Fruit fly (Drosophila melanogaster) whole organism, embryonic: ENCODE data around the gene p24-2.

Experiments used
- Antp ChIP-seq: fragments of 200-800 bp; sonication (Bioruptor generic); optimal IDR thresholded peaks from 3 replicates; lab custom pipeline; 2016; ENCODE audit warnings: missing biosample characterization, missing genetic modification characterization
- Atf3 ChIP-seq: fragments of 200-800 bp; sonication (Bioruptor generic); optimal IDR thresholded peaks from 3 replicates; lab custom pipeline; 2016; ENCODE audit warnings: missing biosample characterization, missing genetic modification characterization
- B-H2 ChIP-seq: fragments of 200-800 bp; sonication (Bioruptor generic); optimal IDR thresholded peaks from 2 replicates; lab custom pipeline; 2018; ENCODE audit warnings: missing biosample characterization, mild to moderate bottlenecking, missing genetic modification characterization
- Blimp-1 ChIP-seq: fragments of 200-800 bp; sonication (Bioruptor generic); optimal IDR thresholded peaks from 3 replicates; lab custom pipeline; 2018; ENCODE audit warnings: missing biosample characterization, missing genetic modification characterization, mild to moderate bottlenecking, moderate library complexity, missing genetic modification reagents
- Bteb2 ChIP-seq: fragments of 200-800 bp; sonication (Bioruptor generic); optimal IDR thresholded peaks from 2 replicates; lab custom pipeline; 2016; ENCODE audit warnings: missing biosample characterization, missing genetic modification characterization
- CG10543 ChIP-seq: fragments of 200-800 bp; sonication (Bioruptor generic); optimal IDR thresholded peaks from 3 replicates; lab custom pipeline; 2017; ENCODE audit warnings: missing biosample characterization, mild to moderate bottlenecking, missing genetic modification characterization, moderate library complexity
- CG10654 ChIP-seq: fragments of 200-800 bp; sonication (Bioruptor generic); optimal IDR thresholded peaks from 2 replicates; lab custom pipeline; 2016; ENCODE audit warnings: missing biosample characterization, missing genetic modification characterization
- CG12942 ChIP-seq: fragments of 200-800 bp; sonication (Bioruptor generic); optimal IDR thresholded peaks from 3 replicates; lab custom pipeline; 2016; ENCODE audit warnings: missing biosample characterization, missing genetic modification characterization
- CG13624 ChIP-seq: fragments of 200-800 bp; sonication (Bioruptor generic); optimal IDR thresholded peaks from 2 replicates; lab custom pipeline; 2016; ENCODE audit warnings: missing biosample characterization, missing genetic modification characterization
- CG13775 ChIP-seq: fragments of 200-800 bp; sonication (Bioruptor generic); optimal IDR thresholded peaks from 3 replicates; lab custom pipeline; 2017; ENCODE audit warnings: missing biosample characterization, mild to moderate bottlenecking, missing genetic modification characterization
- CG13894 ChIP-seq: fragments of 200-800 bp; sonication (Bioruptor generic); optimal IDR thresholded peaks from 3 replicates; lab custom pipeline; 2018; ENCODE audit warnings: missing biosample characterization, mild to moderate bottlenecking, missing genetic modification characterization, moderate library complexity
- CG1603 ChIP-seq: fragments of 200-800 bp; sonication (Bioruptor generic); optimal IDR thresholded peaks from 2 replicates; lab custom pipeline; 2019; ENCODE audit warnings: missing biosample characterization, mild to moderate bottlenecking, missing genetic modification characterization, moderate library complexity
- CG16779 ChIP-seq: fragments of 200-800 bp; sonication (Bioruptor generic); IDR thresholded peaks from 2 replicates; pipeline ENCODE4 v1.3.6; 2022; ENCODE audit warnings: missing biosample characterization, missing genetic modification characterization
- CG18599 ChIP-seq: fragments of 200-800 bp; sonication (Bioruptor generic); optimal IDR thresholded peaks from 3 replicates; lab custom pipeline; 2017; ENCODE audit warnings: missing biosample characterization, missing genetic modification characterization, mild to moderate bottlenecking, moderate library complexity, missing genetic modification reagents
- CG2678 ChIP-seq: fragments of 200-800 bp; sonication (Bioruptor generic); optimal IDR thresholded peaks from 3 replicates; lab custom pipeline; 2019; ENCODE audit warnings: missing biosample characterization, mild to moderate bottlenecking, missing genetic modification characterization, moderate library complexity
- CG30020 ChIP-seq: fragments of 200-800 bp; optimal IDR thresholded peaks from 2 replicates; lab custom pipeline; 2019; ENCODE audit warnings: missing biosample characterization, mild to moderate bottlenecking, missing genetic modification characterization, moderate library complexity
- CG31441 ChIP-seq: fragments of 200-800 bp; sonication (Bioruptor generic); IDR thresholded peaks from 2 replicates; pipeline ENCODE4 v1.3.6; 2022; ENCODE audit warnings: missing biosample characterization, missing genetic modification characterization
- CG3163 ChIP-seq: fragments of 200-800 bp; sonication (Bioruptor generic); optimal IDR thresholded peaks from 3 replicates; lab custom pipeline; 2016; ENCODE audit warnings: missing biosample characterization, missing genetic modification characterization
- CG3407 ChIP-seq: fragments of 200-800 bp; sonication (Bioruptor generic); optimal IDR thresholded peaks from 2 replicates; lab custom pipeline; 2018; ENCODE audit warnings: missing biosample characterization, mild to moderate bottlenecking, missing genetic modification characterization
- CG4730 ChIP-seq: fragments of 200-800 bp; sonication (Bioruptor generic); IDR thresholded peaks from 2 replicates; pipeline ENCODE4 v1.3.6; 2022; ENCODE audit warnings: missing biosample characterization, missing genetic modification characterization
- CG6175 ChIP-seq: fragments of 200-800 bp; sonication (Bioruptor generic); IDR thresholded peaks from 3 replicates; pipeline ENCODE4 v1.3.6; 2022; ENCODE audit warnings: missing biosample characterization, missing genetic modification characterization
- CG6254 ChIP-seq: fragments of 200-800 bp; sonication (Bioruptor generic); optimal IDR thresholded peaks from 3 replicates; lab custom pipeline; 2017; ENCODE audit warnings: mild to moderate bottlenecking, missing biosample characterization, missing genetic modification reagents, missing genetic modification characterization
- CG7839 ChIP-seq: fragments of 200-800 bp; sonication (Bioruptor generic); optimal IDR thresholded peaks from 3 replicates; lab custom pipeline; 2018; ENCODE audit warnings: missing biosample characterization, mild to moderate bottlenecking, missing genetic modification characterization, moderate library complexity
- CG8089 ChIP-seq: fragments of 200-800 bp; sonication (Bioruptor generic); optimal IDR thresholded peaks from 3 replicates; lab custom pipeline; 2016; ENCODE audit warnings: missing biosample characterization, missing genetic modification characterization
- Camta ChIP-seq: fragments of 200-800 bp; sonication (Bioruptor generic); optimal IDR thresholded peaks from 2 replicates; lab custom pipeline; 2016; ENCODE audit warnings: missing biosample characterization, missing genetic modification characterization
- Dbx ChIP-seq: fragments of 200-800 bp; sonication (Bioruptor generic); IDR thresholded peaks from 3 replicates; pipeline ENCODE4 v1.3.6; 2022; ENCODE audit warnings: missing biosample characterization, missing genetic modification characterization
- Dip3 ChIP-seq: fragments of 200-800 bp; sonication (Bioruptor generic); optimal IDR thresholded peaks from 3 replicates; lab custom pipeline; 2016; ENCODE audit warnings: missing biosample characterization, missing genetic modification characterization
- Drgx ChIP-seq: fragments of 200-800 bp; sonication (Bioruptor generic); IDR thresholded peaks from 2 replicates; pipeline ENCODE4 v1.3.6; 2022; ENCODE audit warnings: missing biosample characterization, missing genetic modification characterization
- Elba2 ChIP-seq: fragments of 200-800 bp; sonication (Bioruptor generic); optimal IDR thresholded peaks from 3 replicates; lab custom pipeline; 2016; ENCODE audit warnings: missing biosample characterization, missing genetic modification characterization
- MESR4 ChIP-seq: fragments of 200-800 bp; sonication (Bioruptor generic); optimal IDR thresholded peaks from 2 replicates; lab custom pipeline; 2018; ENCODE audit warnings: missing biosample characterization, mild to moderate bottlenecking, missing genetic modification characterization, moderate library complexity
- Neu2 ChIP-seq: fragments of 200-800 bp; sonication (Bioruptor generic); optimal IDR thresholded peaks from 3 replicates; lab custom pipeline; 2016; ENCODE audit warnings: missing biosample characterization, missing genetic modification characterization, borderline replicate concordance
- Usf ChIP-seq: fragments of 200-800 bp; sonication (Bioruptor generic); optimal IDR thresholded peaks from 2 replicates; lab custom pipeline; 2017; ENCODE audit warnings: missing genotype, missing biosample characterization, missing genetic modification characterization
- Xrp1 ChIP-seq: fragments of 200-800 bp; sonication (Bioruptor generic); IDR thresholded peaks from 2 replicates; pipeline ENCODE4 v1.3.6; 2022; ENCODE audit warnings: missing biosample characterization, missing genetic modification characterization
- YL-1 ChIP-seq: fragments of 200-800 bp; sonication (Bioruptor generic); optimal IDR thresholded peaks from 3 replicates; lab custom pipeline; 2017; ENCODE audit warnings: missing biosample characterization, mild to moderate bottlenecking, missing genetic modification characterization
- ap ChIP-seq: fragments of 200-800 bp; sonication (Bioruptor generic); IDR thresholded peaks from 2 replicates; pipeline ENCODE4 v1.3.6; 2022; ENCODE audit warnings: missing biosample characterization, missing genetic modification characterization
- bab2 ChIP-seq: fragments of 200-800 bp; sonication (Bioruptor generic); optimal IDR thresholded peaks from 2 replicates; lab custom pipeline; 2016; ENCODE audit warnings: missing biosample characterization, missing genetic modification characterization
- cas ChIP-seq: fragments of 200-800 bp; sonication (Bioruptor generic); IDR thresholded peaks from 2 replicates; pipeline ENCODE4 v1.3.6; 2022; ENCODE audit warnings: missing biosample characterization, missing genetic modification characterization
- danr ChIP-seq: fragments of 200-800 bp; sonication (Bioruptor generic); IDR thresholded peaks from 2 replicates; pipeline ENCODE4 v1.3.6; 2022; ENCODE audit warnings: missing biosample characterization, missing genetic modification characterization
- dmrt11E ChIP-seq: fragments of 200-800 bp; sonication (Bioruptor generic); optimal IDR thresholded peaks from 3 replicates; lab custom pipeline; 2018; ENCODE audit warnings: missing biosample characterization, mild to moderate bottlenecking, missing genetic modification characterization, moderate library complexity
- en ChIP-seq: fragments of 200-800 bp; sonication (Bioruptor generic); optimal IDR thresholded peaks from 2 replicates; lab custom pipeline; 2016; ENCODE audit warnings: missing biosample characterization, missing genetic modification characterization
- fd3F ChIP-seq: fragments of 200-800 bp; sonication (Bioruptor generic); optimal IDR thresholded peaks from 2 replicates; lab custom pipeline; 2018; ENCODE audit warnings: missing biosample characterization, mild to moderate bottlenecking, missing genetic modification characterization, moderate library complexity
- gfzf ChIP-seq: fragments of 200-800 bp; sonication (Bioruptor generic); optimal IDR thresholded peaks from 2 replicates; lab custom pipeline; 2016; ENCODE audit warnings: missing biosample characterization, mild to moderate bottlenecking, missing genetic modification characterization, moderate library complexity
- jing ChIP-seq: fragments of 200-800 bp; sonication (Bioruptor generic); optimal IDR thresholded peaks from 2 replicates; lab custom pipeline; 2018; ENCODE audit warnings: missing biosample characterization, mild to moderate bottlenecking, missing genetic modification characterization
- knrl ChIP-seq: fragments of 200-800 bp; sonication (Bioruptor generic); IDR thresholded peaks from 3 replicates; pipeline ENCODE4 v1.3.6; 2022; ENCODE audit warnings: missing biosample characterization, missing genetic modification characterization; ENCODE audit not compliant: partially characterized antibody
- pan ChIP-seq, 4 experiments: fragments of >200 bp in 3 of 4; fragments of 200-800 bp in 1 of 4; sonication (Bioruptor generic) in 1 of 4; optimal IDR thresholded peaks in 3 of 4; IDR thresholded peaks in 1 of 4; 2 replicates each; pipeline versions ENCODE4 v1.3.6 to Lab custom; 2017 to 2022; ENCODE audit warnings: missing biosample characterization in 2 of 4, missing genetic modification characterization in 2 of 4, mixed read lengths in 1 of 4
- pnt ChIP-seq: fragments of 200-800 bp; sonication (Bioruptor generic); optimal IDR thresholded peaks from 3 replicates; lab custom pipeline; 2016; ENCODE audit warnings: missing biosample characterization, missing genetic modification characterization
- sr ChIP-seq: fragments of 200-800 bp; sonication (Bioruptor generic); IDR thresholded peaks from 3 replicates; pipeline ENCODE4 v1.3.6; 2022; ENCODE audit warnings: missing biosample characterization, missing genetic modification characterization
- tna ChIP-seq: fragments of 200-800 bp; sonication (Bioruptor generic); IDR thresholded peaks from 2 replicates; pipeline ENCODE4 v1.3.6; 2022; ENCODE audit warnings: missing biosample characterization, missing genetic modification characterization; ENCODE audit not compliant: partially characterized antibody
- tx ChIP-seq: fragments of 200-800 bp; sonication (Bioruptor generic); optimal IDR thresholded peaks from 2 replicates; lab custom pipeline; 2016; ENCODE audit warnings: missing biosample characterization, missing genetic modification characterization
- usp ChIP-seq: fragments of >200 bp; optimal IDR thresholded peaks from 2 replicates; lab custom pipeline; 2017; ENCODE audit warnings: missing biosample characterization, missing genetic modification characterization
- vfl ChIP-seq: fragments of 200-800 bp; sonication (Bioruptor generic); optimal IDR thresholded peaks from 2 replicates; lab custom pipeline; 2016; ENCODE audit warnings: missing biosample characterization, missing genetic modification characterization
- zfh1 ChIP-seq: fragments of 200-800 bp; sonication (Bioruptor generic); IDR thresholded peaks from 3 replicates; pipeline ENCODE4 v1.3.6; 2022; ENCODE audit warnings: missing biosample characterization, missing genetic modification characterization

p24-2 gene

DNA sequence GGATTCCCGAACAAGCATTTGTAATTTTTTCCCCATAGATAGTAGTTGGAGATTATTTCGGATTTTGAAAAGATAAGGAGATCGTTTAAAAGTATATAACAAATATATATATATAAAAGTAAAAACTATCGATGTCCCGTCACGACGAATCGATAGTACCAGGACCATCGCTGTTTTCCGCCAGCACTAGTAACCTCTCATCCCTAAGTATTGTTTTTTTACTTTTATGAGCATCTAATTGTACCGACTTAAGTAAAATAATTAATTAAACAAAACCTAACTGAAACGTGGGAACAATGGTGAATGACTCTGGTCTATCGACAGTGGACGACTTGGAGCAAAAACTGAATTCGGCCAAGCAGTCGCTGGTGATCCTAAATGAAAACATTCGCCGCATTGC is 48.1 kb upstream of the p24-2 start, which contains the start of gene Pnn (continued):
- no peak for TF ChIP-seq CG18599 (GFP tag; lab: Kevin White, UChicago)
- TF ChIP-seq Drgx (GFP tag; lab: Robert Waterston, UW): no peak
- TF ChIP-seq dmrt11E (tag; lab: Kevin White, UChicago): no peak
- TF ChIP-seq CG3407 (GFP tag; lab: Kevin White, UChicago): no peak
- no peak for TF ChIP-seq CG6254 (GFP tag; lab: Kevin White, UChicago)
- no peak for TF ChIP-seq CG4730 (GFP tag; lab: Robert Waterston, UW)
- TF ChIP-seq CG10654 (GFP tag; lab: Kevin White, UChicago): no peak
- TF ChIP-seq en (GFP tag; lab: Kevin White, UChicago): no peak
- TF ChIP-seq zfh1: no peak
- TF ChIP-seq jing (GFP tag; lab: Kevin White, UChicago): no peak
- no peak for TF ChIP-seq Antp (GFP tag; lab: Kevin White, UChicago)
- TF ChIP-seq Xrp1 (GFP tag; lab: Robert Waterston, UW): no peak
- TF ChIP-seq Atf3 (GFP tag; lab: Kevin White, UChicago): no peak
- TF ChIP-seq Dbx (GFP tag; lab: Robert Waterston, UW): no peak
- TF ChIP-seq gfzf (GFP tag; lab: Kevin White, UChicago): no peak
- peak; percentile 21 for TF ChIP-seq B-H2 (GFP tag; lab: Kevin White, UChicago)
- TF ChIP-seq bab2 (GFP tag; lab: Kevin White, UChicago): no peak
- no peak for TF ChIP-seq usp (GFP tag; lab: Kevin White, UChicago)
- no peak for TF ChIP-seq CG10543 (GFP tag; lab: Kevin White, UChicago)
- TF ChIP-seq pnt (GFP tag; lab: Kevin White, UChicago): no peak
- no peak for TF ChIP-seq CG8089 (GFP tag; lab: Kevin White, UChicago)
- no peak for TF ChIP-seq CG16779 (GFP tag; lab: Robert Waterston, UW)
- no peak for TF ChIP-seq Neu2
- TF ChIP-seq tna (GFP tag; lab: Robert Waterston, UW): peak; percentile 77
- no peak for TF ChIP-seq CG3163 (GFP tag; lab: Kevin White, UChicago)
- TF ChIP-seq CG6175 (GFP tag; lab: Robert Waterston, UW): no peak
- no peak for TF ChIP-seq ap
- TF ChIP-seq Bteb2 (GFP tag; lab: Kevin White, UChicago): no peak
- no peak for TF ChIP-seq CG13624
- TF ChIP-seq Elba2 (GFP tag; lab: Kevin White, UChicago): no peak
- TF ChIP-seq CG7839: no peak
- no peak for TF ChIP-seq Camta (GFP tag; lab: Kevin White, UChicago)
- TF ChIP-seq CG31441: no peak
- no peak for TF ChIP-seq pan (optimal IDR thresholded peaks at IDR 0.05; lab: Kevin White, UChicago)
- TF ChIP-seq pan (GFP tag; optimal IDR thresholded peaks at IDR 0.05 in 1 of 2, IDR thresholded peaks at IDR 0.05 in 1 of 2): no peak
- TF ChIP-seq CG2678 (tag; lab: Kevin White, UChicago): no peak
- peak; percentile 92 for TF ChIP-seq knrl (GFP tag; lab: Robert Waterston, UW)
- no peak for TF ChIP-seq vfl
- TF ChIP-seq CG12942 (GFP tag; lab: Kevin White, UChicago): no peak
- no peak for TF ChIP-seq cas
- TF ChIP-seq MESR4 (GFP tag; lab: Kevin White, UChicago): peak; percentile 75
- TF ChIP-seq CG1603 (tag; lab: Kevin White, UChicago): no peak
- TF ChIP-seq sr (GFP tag; lab: Robert Waterston, UW): no peak
- TF ChIP-seq YL-1 (GFP tag; lab: Kevin White, UChicago): peak; percentile 21
- TF ChIP-seq Dip3: no peak
- TF ChIP-seq Usf: no peak
- TF ChIP-seq CG30020 (tag; lab: Kevin White, UChicago): peak; percentile 63
- TF ChIP-seq fd3F (GFP tag; lab: Kevin White, UChicago): no peak
- no peak for TF ChIP-seq CG13775 (GFP tag; lab: Kevin White, UChicago)
- TF ChIP-seq tx (GFP tag; lab: Kevin White, UChicago): no peak
- no peak for TF ChIP-seq Blimp-1
- TF ChIP-seq danr (GFP tag; lab: Robert Waterston, UW): no peak
- peak; percentile 77 for TF ChIP-seq CG13894 (tag; lab: Kevin White, UChicago)
